Fruit fly (Drosophila melanogaster) whole organism, prepupa: ENCODE data around the gene CG8142.

Experiments
- CG10631 ChIP-seq: fragments of 200-800 bp; sonication (Bioruptor generic); optimal IDR thresholded peaks from 2 replicates; lab custom pipeline; 2016; ENCODE audit warnings: missing biosample characterization, missing genetic modification characterization
- CG10669 ChIP-seq: fragments of 200-800 bp; sonication (Bioruptor generic); optimal IDR thresholded peaks from 3 replicates; lab custom pipeline; 2018; ENCODE audit warnings: missing biosample characterization, mild to moderate bottlenecking, missing genetic modification characterization, moderate library complexity
- CG11762 ChIP-seq: fragments of 200-800 bp; sonication (Bioruptor generic); optimal IDR thresholded peaks from 3 replicates; lab custom pipeline; 2016; ENCODE audit warnings: missing biosample characterization, missing genetic modification characterization; ENCODE audit not compliant: insufficient read depth
- CG11902 ChIP-seq: fragments of 200-800 bp; sonication (Bioruptor generic); optimal IDR thresholded peaks from 3 replicates; lab custom pipeline; 2016; ENCODE audit warnings: missing biosample characterization, missing genetic modification characterization
- CG3032 ChIP-seq: fragments of 200-800 bp; optimal IDR thresholded peaks from 2 replicates; lab custom pipeline; 2019; ENCODE audit warnings: missing biosample characterization, mild to moderate bottlenecking, missing genetic modification characterization, moderate library complexity
- CG31627 ChIP-seq: fragments of 200-800 bp; sonication (Bioruptor generic); optimal IDR thresholded peaks from 3 replicates; lab custom pipeline; 2016; ENCODE audit warnings: missing biosample characterization, missing genetic modification characterization
- CG32006 ChIP-seq: fragments of 200-800 bp; sonication (Bioruptor generic); optimal IDR thresholded peaks from 3 replicates; lab custom pipeline; 2017; ENCODE audit warnings: missing biosample characterization, mild to moderate bottlenecking, missing genetic modification characterization
- CG34406 ChIP-seq: fragments of 200-800 bp; sonication (Bioruptor generic); optimal IDR thresholded peaks from 3 replicates; lab custom pipeline; 2016; ENCODE audit warnings: missing biosample characterization, missing genetic modification characterization
- CG3919 ChIP-seq: fragments of 200-800 bp; sonication (Bioruptor generic); optimal IDR thresholded peaks from 3 replicates; lab custom pipeline; 2016; ENCODE audit warnings: missing biosample characterization, missing genetic modification characterization
- CG4318 ChIP-seq: fragments of 200-800 bp; sonication (Bioruptor generic); optimal IDR thresholded peaks from 3 replicates; lab custom pipeline; 2017; ENCODE audit warnings: missing biosample characterization, mild to moderate bottlenecking, missing genetic modification characterization
- CG6792 ChIP-seq: fragments of 200-800 bp; sonication (Bioruptor generic); optimal IDR thresholded peaks from 3 replicates; lab custom pipeline; 2016; ENCODE audit warnings: missing biosample characterization, missing genetic modification characterization
- CG6808 ChIP-seq: fragments of 200-800 bp; sonication (Bioruptor generic); optimal IDR thresholded peaks from 3 replicates; lab custom pipeline; 2017; ENCODE audit warnings: missing biosample characterization, missing genetic modification characterization, mild to moderate bottlenecking, moderate library complexity, missing genetic modification reagents
- CG6854 ChIP-seq: fragments of 200-800 bp; sonication (Bioruptor generic); optimal IDR thresholded peaks from 2 replicates; lab custom pipeline; 2017; ENCODE audit warnings: missing biosample characterization, mild to moderate bottlenecking, missing genetic modification characterization
- CG7368 ChIP-seq: fragments of 200-800 bp; sonication (Bioruptor generic); optimal IDR thresholded peaks from 3 replicates; lab custom pipeline; 2016; ENCODE audit warnings: missing biosample characterization, missing genetic modification characterization
- CG8119 ChIP-seq: fragments of 200-800 bp; sonication (Bioruptor generic); IDR thresholded peaks from 3 replicates; pipeline ENCODE4 v1.3.6; 2022; ENCODE audit warnings: missing biosample characterization, missing genetic modification characterization
- CG8632 ChIP-seq: fragments of 200-800 bp; sonication (Bioruptor generic); optimal IDR thresholded peaks from 3 replicates; lab custom pipeline; 2016; ENCODE audit warnings: missing biosample characterization, missing genetic modification characterization
- CG9139 ChIP-seq: fragments of 200-800 bp; sonication (Bioruptor generic); optimal IDR thresholded peaks from 3 replicates; lab custom pipeline; 2017; ENCODE audit warnings: missing biosample characterization, mild to moderate bottlenecking, missing genetic modification characterization
- Eip75B ChIP-seq: fragments of 200-800 bp; sonication (Bioruptor generic); optimal IDR thresholded peaks from 3 replicates; lab custom pipeline; 2016; ENCODE audit warnings: missing biosample characterization, missing genetic modification characterization
- Eip78C ChIP-seq: fragments of 200-800 bp; sonication (Bioruptor generic); peaks from one replicate; lab custom pipeline; 2016; ENCODE audit warnings: missing biosample characterization, missing genetic modification characterization
- Ets21C ChIP-seq: fragments of 200-800 bp; sonication (Bioruptor generic); optimal IDR thresholded peaks from 3 replicates; lab custom pipeline; 2016; ENCODE audit warnings: missing biosample characterization, missing genetic modification characterization
- Ets96B ChIP-seq: fragments of 200-800 bp; optimal IDR thresholded peaks from 2 replicates; lab custom pipeline; 2019; ENCODE audit warnings: missing biosample characterization, mild to moderate bottlenecking, missing genetic modification characterization, moderate library complexity
- Hr39 ChIP-seq: fragments of 200-800 bp; sonication (Bioruptor generic); optimal IDR thresholded peaks from 2 replicates; lab custom pipeline; 2016; ENCODE audit warnings: missing biosample characterization, missing genetic modification characterization
- Met ChIP-seq: fragments of 200-800 bp; sonication (Bioruptor generic); optimal IDR thresholded peaks from 3 replicates; lab custom pipeline; 2016; ENCODE audit warnings: missing biosample characterization, missing genetic modification characterization
- OdsH ChIP-seq: fragments of 200-800 bp; sonication (Bioruptor generic); optimal IDR thresholded peaks from 3 replicates; lab custom pipeline; 2016; ENCODE audit warnings: missing biosample characterization, missing genetic modification characterization
- Smox ChIP-seq: fragments of 200-800 bp; sonication (Bioruptor generic); optimal IDR thresholded peaks from 3 replicates; lab custom pipeline; 2016; ENCODE audit warnings: missing biosample characterization, missing genetic modification characterization
- Sox102F ChIP-seq: fragments of 200-800 bp; sonication (Bioruptor generic); optimal IDR thresholded peaks from 2 replicates; lab custom pipeline; 2016; ENCODE audit warnings: missing biosample characterization, mild to moderate bottlenecking, missing genetic modification characterization
- Sox14 ChIP-seq: fragments of 200-800 bp; sonication (Bioruptor generic); optimal IDR thresholded peaks from 3 replicates; lab custom pipeline; 2016; ENCODE audit warnings: missing biosample characterization, missing genetic modification characterization
- achi ChIP-seq: fragments of 200-800 bp; sonication (Bioruptor generic); optimal IDR thresholded peaks from 3 replicates; lab custom pipeline; 2016; ENCODE audit warnings: missing biosample characterization, missing genetic modification characterization
- acj6 ChIP-seq: fragments of 200-800 bp; sonication (Bioruptor generic); optimal IDR thresholded peaks from 3 replicates; lab custom pipeline; 2016; ENCODE audit warnings: missing biosample characterization, missing genetic modification characterization
- cyc ChIP-seq: fragments of 200-800 bp; sonication (Bioruptor generic); optimal IDR thresholded peaks from 3 replicates; lab custom pipeline; 2016; ENCODE audit warnings: missing biosample characterization, missing genetic modification characterization
- dac ChIP-seq: fragments of 200-800 bp; sonication (Bioruptor generic); optimal IDR thresholded peaks from 2 replicates; lab custom pipeline; 2017; ENCODE audit warnings: missing biosample characterization, mild to moderate bottlenecking, missing genetic modification characterization
- dsx ChIP-seq: fragments of 200-800 bp; optimal IDR thresholded peaks from 3 replicates; lab custom pipeline; 2019; ENCODE audit warnings: missing biosample characterization, mild to moderate bottlenecking, missing genetic modification characterization, moderate library complexity; ENCODE audit not compliant: poor library complexity, severe bottlenecking
- eg ChIP-seq: fragments of 200-800 bp; sonication (Bioruptor generic); IDR thresholded peaks from 3 replicates; pipeline ENCODE4 v1.3.6; 2022; ENCODE audit warnings: missing biosample characterization, missing genetic modification characterization
- esn ChIP-seq: fragments of 200-800 bp; sonication (Bioruptor generic); optimal IDR thresholded peaks from 2 replicates; lab custom pipeline; 2016; ENCODE audit warnings: missing biosample characterization, mild to moderate bottlenecking, missing genetic modification characterization, moderate library complexity
- fd59A ChIP-seq: fragments of 200-800 bp; sonication (Bioruptor generic); optimal IDR thresholded peaks from 2 replicates; lab custom pipeline; 2017; ENCODE audit warnings: missing biosample characterization, mild to moderate bottlenecking, missing genetic modification characterization, missing genetic modification reagents
- fd85E ChIP-seq: fragments of 200-800 bp; sonication (Bioruptor generic); optimal IDR thresholded peaks from 3 replicates; lab custom pipeline; 2016; ENCODE audit warnings: missing biosample characterization, missing genetic modification characterization
- fkh ChIP-seq: fragments of 200-800 bp; sonication (Bioruptor generic); optimal IDR thresholded peaks from 3 replicates; lab custom pipeline; 2017; ENCODE audit warnings: missing biosample characterization, mild to moderate bottlenecking, missing genetic modification characterization, moderate library complexity
- lz ChIP-seq: fragments of 200-800 bp; sonication (Bioruptor generic); optimal IDR thresholded peaks from 3 replicates; lab custom pipeline; 2016; ENCODE audit warnings: missing biosample characterization, missing genetic modification characterization
- net ChIP-seq: fragments of 200-800 bp; sonication (Bioruptor generic); optimal IDR thresholded peaks from 3 replicates; lab custom pipeline; 2016; ENCODE audit warnings: missing biosample characterization, missing genetic modification characterization
- pdm3 ChIP-seq: fragments of 200-800 bp; sonication (Bioruptor generic); optimal IDR thresholded peaks from 3 replicates; lab custom pipeline; 2016; ENCODE audit warnings: missing biosample characterization, missing genetic modification characterization
- salr ChIP-seq, 2 experiments: fragments of 200-800 bp; sonication (Bioruptor generic); optimal IDR thresholded peaks; 3 replicates each; lab custom pipeline; 2016 to 2018; ENCODE audit warnings: missing biosample characterization in 2 of 2, missing genetic modification characterization in 2 of 2, mild to moderate bottlenecking in 1 of 2
- spab ChIP-seq: fragments of 200-800 bp; sonication (Bioruptor generic); optimal IDR thresholded peaks from 2 replicates; lab custom pipeline; 2017; ENCODE audit warnings: missing biosample characterization, mild to moderate bottlenecking, missing genetic modification characterization, missing genetic modification reagents
- ss ChIP-seq, 2 experiments: fragments of 200-800 bp; sonication (Bioruptor generic); optimal IDR thresholded peaks; 2 replicates in 1 of 2; 3 replicates in 1 of 2; lab custom pipeline; 2017 to 2018; ENCODE audit warnings: mild to moderate bottlenecking in 2 of 2, missing biosample characterization in 2 of 2, missing genetic modification characterization in 2 of 2, moderate library complexity in 1 of 2
- svp ChIP-seq: fragments of 200-800 bp; sonication (Bioruptor generic); peaks from one replicate; lab custom pipeline; 2016; ENCODE audit warnings: missing biosample characterization, missing genetic modification characterization
- topi ChIP-seq: fragments of 200-800 bp; sonication (Bioruptor generic); optimal IDR thresholded peaks from 3 replicates; lab custom pipeline; 2016; ENCODE audit warnings: missing biosample characterization, missing genetic modification characterization
- vri ChIP-seq: fragments of 200-800 bp; sonication (Bioruptor generic); optimal IDR thresholded peaks from 3 replicates; lab custom pipeline; 2016; ENCODE audit warnings: missing biosample characterization, mild to moderate bottlenecking, missing genetic modification characterization

CG8142 gene

DNA sequence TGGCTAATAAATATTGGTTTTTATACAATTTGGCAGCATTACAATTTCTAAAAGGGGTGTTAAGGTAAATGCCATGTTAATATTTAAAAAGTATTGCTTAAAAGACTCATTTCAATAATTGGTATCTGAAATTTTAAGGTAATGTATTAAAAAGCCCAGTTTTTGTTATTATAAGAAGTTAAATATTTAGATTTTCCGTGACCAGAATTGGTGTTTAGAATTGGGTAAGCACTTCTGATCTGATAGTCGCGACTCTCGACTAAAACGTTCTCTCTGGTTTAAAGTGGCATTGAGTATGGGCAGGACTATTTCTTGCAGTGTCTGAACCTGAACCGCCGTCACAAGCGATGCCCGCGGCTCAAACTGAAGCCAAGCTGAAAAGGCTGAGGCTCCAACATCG is 28.1 kb downstream of the CG8142 start:
- TF ChIP-seq CG11902 (no peak), net (no peak), CG6808 (GFP tag; lab: Kevin White, UChicago) (peak; percentile 59), Hr39 (GFP tag; lab: Kevin White, UChicago) (peak; percentile 45), pdm3 (GFP tag; lab: Kevin White, UChicago) (peak; percentile 26), dac (no peak), CG6792 (GFP tag; lab: Kevin White, UChicago) (peak; percentile 24), CG8632 (GFP tag; lab: Kevin White, UChicago) (no peak), fd59A (GFP tag; lab: Kevin White, UChicago) (peak; percentile 26), achi (peak; percentile 24), Eip78C (GFP tag; lab: Kevin White, UChicago) (peak; percentile 58), Ets96B (peak; percentile 21), Sox102F (GFP tag; lab: Kevin White, UChicago) (peak; percentile 39), Sox14 (GFP tag; lab: Kevin White, UChicago) (peak; percentile 31), Eip75B (peak; percentile 42), vri (GFP tag; lab: Kevin White, UChicago) (no peak), Smox (GFP tag; lab: Kevin White, UChicago) (peak; percentile 58), CG8119 (GFP tag; lab: Robert Waterston, UW) (no peak), CG6854 (no peak), lz (peak; percentile 44), salr (GFP tag; optimal IDR thresholded peaks at IDR 0.05; lab: Kevin White, UChicago) (no peak), CG31627 (GFP tag; lab: Kevin White, UChicago) (peak; percentile 30), CG11762 (GFP tag; lab: Kevin White, UChicago) (no peak), svp (GFP tag; lab: Kevin White, UChicago) (peak; percentile 84), CG7368 (GFP tag; lab: Kevin White, UChicago) (no peak), ss (GFP tag; optimal IDR thresholded peaks at IDR 0.05; lab: Kevin White, UChicago) (peak in 1 of 2 experiments; percentile 21), CG3032 (tag; lab: Kevin White, UChicago) (peak; percentile 55), cyc (GFP tag; lab: Kevin White, UChicago) (peak; percentile 30), CG10631 (peak; percentile 11), CG3919 (peak; percentile 2), acj6 (GFP tag; lab: Kevin White, UChicago) (peak; percentile 10), eg (GFP tag; lab: Robert Waterston, UW) (no peak), Ets21C (peak; percentile 11), fd85E (no peak), spab (GFP tag; lab: Kevin White, UChicago) (no peak), CG34406 (peak; percentile 13), CG10669 (GFP tag; lab: Kevin White, UChicago) (peak; percentile 33), CG4318 (GFP tag; lab: Kevin White, UChicago) (no peak), Met (GFP tag; lab: Kevin White, UChicago) (peak; percentile 63), OdsH (GFP tag; lab: Kevin White, UChicago) (peak; percentile 63), esn (peak; percentile 65), fkh (GFP tag; lab: Kevin White, UChicago) (no peak), dsx (no peak), topi (GFP tag; lab: Kevin White, UChicago) (peak; percentile 51), CG9139 (no peak), CG32006 (no peak)
